Fruit fly (Drosophila melanogaster) whole organism, embryonic: Measurements from ENCODE around the gene CG12016.

Experiments used
- Awh ChIP-seq: fragments of 200-800 bp; sonication (Bioruptor generic); IDR thresholded peaks from 2 replicates; pipeline ENCODE4, ENCODE4 v1.3.6; 2022; ENCODE audit warnings: missing biosample characterization, missing genetic modification characterization
- B-H1 ChIP-seq: fragments of 200-800 bp; sonication (Bioruptor generic); IDR thresholded peaks from 3 replicates; pipeline ENCODE4 v1.3.6; 2022; ENCODE audit warnings: missing biosample characterization, missing genetic modification characterization
- BEAF-32 ChIP-seq: fragments of 200-800 bp; sonication (Bioruptor generic); optimal IDR thresholded peaks from 3 replicates; lab custom pipeline; 2017; ENCODE audit warnings: missing biosample characterization, missing genetic modification characterization, mild to moderate bottlenecking, moderate library complexity, missing genetic modification reagents
- Bdp1 ChIP-seq: fragments of 200-800 bp; sonication (Bioruptor generic); optimal IDR thresholded peaks from 3 replicates; lab custom pipeline; 2016; ENCODE audit warnings: missing biosample characterization, missing genetic modification characterization
- Bteb2 ChIP-seq: fragments of 200-800 bp; sonication (Bioruptor generic); optimal IDR thresholded peaks from 2 replicates; lab custom pipeline; 2016; ENCODE audit warnings: missing biosample characterization, missing genetic modification characterization
- CG1024 ChIP-seq: fragments of 200-800 bp; sonication (Bioruptor generic); IDR thresholded peaks from 2 replicates; pipeline ENCODE4 v1.3.6; 2022; ENCODE audit warnings: missing biosample characterization, missing genetic modification characterization
- CG10274 ChIP-seq: fragments of 200-800 bp; sonication (Bioruptor generic); optimal IDR thresholded peaks from 3 replicates; lab custom pipeline; 2017; ENCODE audit warnings: missing biosample characterization, mild to moderate bottlenecking, missing genetic modification characterization
- CG10321 ChIP-seq: fragments of 200-800 bp; sonication (Bioruptor generic); IDR thresholded peaks from 2 replicates; pipeline ENCODE4 v1.3.6; 2022; ENCODE audit warnings: missing biosample characterization, missing genetic modification characterization
- CG10462 ChIP-seq: fragments of 200-800 bp; sonication (Bioruptor generic); optimal IDR thresholded peaks from 2 replicates; lab custom pipeline; 2016; ENCODE audit warnings: missing biosample characterization, missing genetic modification characterization
- CG11398 ChIP-seq: fragments of 200-800 bp; sonication (Bioruptor generic); optimal IDR thresholded peaks from 2 replicates; lab custom pipeline; 2016; ENCODE audit warnings: missing biosample characterization, missing genetic modification characterization
- CG12071 ChIP-seq: fragments of 200-800 bp; sonication (Bioruptor generic); optimal IDR thresholded peaks from 3 replicates; lab custom pipeline; 2018; ENCODE audit warnings: missing biosample characterization, mild to moderate bottlenecking, missing genetic modification characterization
- CG12155 ChIP-seq: fragments of 200-800 bp; sonication (Bioruptor generic); optimal IDR thresholded peaks from 3 replicates; lab custom pipeline; 2016; ENCODE audit warnings: missing biosample characterization, missing genetic modification characterization
- CG14860 ChIP-seq: fragments of 200-800 bp; sonication (Bioruptor generic); IDR thresholded peaks from 3 replicates; pipeline ENCODE4 v1.3.6; 2022; ENCODE audit warnings: missing biosample characterization, missing genetic modification characterization; ENCODE audit not compliant: partially characterized antibody
- CG16863 ChIP-seq: fragments of 200-800 bp; sonication (Bioruptor generic); optimal IDR thresholded peaks from 3 replicates; lab custom pipeline; 2016; ENCODE audit warnings: missing biosample characterization, missing genetic modification characterization
- CG17612 ChIP-seq: fragments of 200-800 bp; sonication (Bioruptor generic); IDR thresholded peaks from 2 replicates; pipeline ENCODE4 v1.3.6; 2022; ENCODE audit warnings: missing biosample characterization, missing genetic modification characterization
- CG18476 ChIP-seq: fragments of 200-800 bp; sonication (Bioruptor generic); optimal IDR thresholded peaks from 2 replicates; lab custom pipeline; 2016; ENCODE audit warnings: missing biosample characterization, mild to moderate bottlenecking, missing genetic modification characterization
- CG18599 ChIP-seq: fragments of 200-800 bp; sonication (Bioruptor generic); optimal IDR thresholded peaks from 3 replicates; lab custom pipeline; 2017; ENCODE audit warnings: missing biosample characterization, missing genetic modification characterization, mild to moderate bottlenecking, moderate library complexity, missing genetic modification reagents
- CG2129 ChIP-seq: fragments of 200-800 bp; sonication (Bioruptor generic); IDR thresholded peaks from 2 replicates; pipeline ENCODE4 v1.3.6; 2022; ENCODE audit warnings: missing biosample characterization, missing genetic modification characterization; ENCODE audit not compliant: partially characterized antibody
- CG30403 ChIP-seq: fragments of 200-800 bp; sonication (Bioruptor generic); optimal IDR thresholded peaks from 3 replicates; lab custom pipeline; 2016; ENCODE audit warnings: missing biosample characterization, missing genetic modification characterization
- CG30431 ChIP-seq: fragments of 200-800 bp; sonication (Bioruptor generic); optimal IDR thresholded peaks from 2 replicates; lab custom pipeline; 2017; ENCODE audit warnings: missing biosample characterization, missing genetic modification characterization
- CG33557 ChIP-seq: fragments of 200-800 bp; sonication (Bioruptor generic); optimal IDR thresholded peaks from 2 replicates; lab custom pipeline; 2019; ENCODE audit warnings: missing biosample characterization, mild to moderate bottlenecking, missing genetic modification characterization, moderate library complexity
- CG3726 ChIP-seq: fragments of 200-800 bp; sonication (Bioruptor generic); IDR thresholded peaks from 3 replicates; pipeline ENCODE4, ENCODE4 v1.3.6; 2022; ENCODE audit warnings: missing biosample characterization, missing genetic modification characterization
- CG43689 ChIP-seq: fragments of 200-800 bp; sonication (Bioruptor generic); IDR thresholded peaks from 2 replicates; pipeline ENCODE4 v1.3.6; 2022; ENCODE audit warnings: missing biosample characterization, missing genetic modification characterization
- CG4617 ChIP-seq: fragments of 200-800 bp; sonication (Bioruptor generic); optimal IDR thresholded peaks from 3 replicates; lab custom pipeline; 2016; ENCODE audit warnings: missing biosample characterization, missing genetic modification characterization, borderline replicate concordance
- CG6254 ChIP-seq: fragments of 200-800 bp; sonication (Bioruptor generic); optimal IDR thresholded peaks from 3 replicates; lab custom pipeline; 2017; ENCODE audit warnings: mild to moderate bottlenecking, missing biosample characterization, missing genetic modification reagents, missing genetic modification characterization
- CG6854 ChIP-seq: fragments of 200-800 bp; sonication (Bioruptor generic); optimal IDR thresholded peaks from 3 replicates; lab custom pipeline; 2017; ENCODE audit warnings: missing biosample characterization, mild to moderate bottlenecking, missing genetic modification characterization
- CG7786 ChIP-seq: fragments of 200-800 bp; sonication (Bioruptor generic); optimal IDR thresholded peaks from 2 replicates; lab custom pipeline; 2016; ENCODE audit warnings: missing biosample characterization, missing genetic modification characterization
- CG8944 ChIP-seq: fragments of 200-800 bp; sonication (Bioruptor generic); optimal IDR thresholded peaks from 3 replicates; lab custom pipeline; 2016; ENCODE audit warnings: missing biosample characterization, missing genetic modification characterization
- Camta ChIP-seq: fragments of 200-800 bp; sonication (Bioruptor generic); optimal IDR thresholded peaks from 2 replicates; lab custom pipeline; 2016; ENCODE audit warnings: missing biosample characterization, missing genetic modification characterization
- Hmx ChIP-seq: fragments of 200-800 bp; sonication (Bioruptor generic); optimal IDR thresholded peaks from 2 replicates; lab custom pipeline; 2016; ENCODE audit warnings: missing biosample characterization, missing genetic modification characterization
- Hsf ChIP-seq: fragments of 200-800 bp; sonication (Bioruptor generic); optimal IDR thresholded peaks from 3 replicates; lab custom pipeline; 2016; ENCODE audit warnings: missing biosample characterization, missing genetic modification characterization
- Mad ChIP-seq: fragments of 200-800 bp; sonication (Bioruptor generic); optimal IDR thresholded peaks from 2 replicates; lab custom pipeline; 2016; ENCODE audit warnings: missing biosample characterization, missing genetic modification characterization
- Med ChIP-seq: fragments of 200-800 bp; sonication (Bioruptor generic); peaks from one replicate; lab custom pipeline; 2016; ENCODE audit warnings: missing biosample characterization, missing genetic modification characterization, mild to moderate bottlenecking, inconsistent platforms, moderate library complexity
- NC2α ChIP-seq: fragments of 200-800 bp; sonication (Bioruptor generic); optimal IDR thresholded peaks from 2 replicates; lab custom pipeline; 2016; ENCODE audit warnings: missing biosample characterization, missing genetic modification characterization
- Neu2 ChIP-seq: fragments of 200-800 bp; sonication (Bioruptor generic); optimal IDR thresholded peaks from 3 replicates; lab custom pipeline; 2016; ENCODE audit warnings: missing biosample characterization, missing genetic modification characterization, borderline replicate concordance
- NfI ChIP-seq: fragments of 200-800 bp; sonication (Bioruptor generic); optimal IDR thresholded peaks from 3 replicates; lab custom pipeline; 2018; ENCODE audit warnings: missing biosample characterization, mild to moderate bottlenecking, missing genetic modification characterization, moderate library complexity
- abd-A ChIP-seq: fragments of 200-800 bp; sonication (Bioruptor generic); optimal IDR thresholded peaks from 3 replicates; lab custom pipeline; 2019; ENCODE audit warnings: missing biosample characterization, mild to moderate bottlenecking, missing genetic modification characterization, moderate library complexity
- esg ChIP-seq: fragments of 200-800 bp; sonication (Bioruptor generic); conservative IDR thresholded peaks from 2 replicates; pipeline ENCODE4 v1.3.6; 2022; ENCODE audit warnings: missing biosample characterization, missing genetic modification characterization
- klu ChIP-seq: fragments of 200-800 bp; sonication (Bioruptor generic); IDR thresholded peaks from 2 replicates; pipeline ENCODE4 v1.3.6; 2022; ENCODE audit warnings: missing biosample characterization, missing genetic modification characterization
- lmd ChIP-seq: fragments of 200-800 bp; sonication (Bioruptor generic); IDR thresholded peaks from 2 replicates; pipeline ENCODE4 v1.3.6; 2022; ENCODE audit warnings: missing biosample characterization, missing genetic modification characterization
- nmo ChIP-seq: fragments of 200-800 bp; sonication (Bioruptor generic); optimal IDR thresholded peaks from 2 replicates; lab custom pipeline; 2018; ENCODE audit warnings: missing biosample characterization, mild to moderate bottlenecking, missing genetic modification characterization, moderate library complexity
- pita ChIP-seq: fragments of 200-800 bp; sonication (Bioruptor generic); optimal IDR thresholded peaks from 2 replicates; lab custom pipeline; 2017; ENCODE audit warnings: missing biosample characterization, mild to moderate bottlenecking, missing genetic modification characterization
- rib ChIP-seq: fragments of 200-800 bp; sonication (Bioruptor generic); IDR thresholded peaks from 2 replicates; pipeline ENCODE4 v1.3.6; 2022; ENCODE audit warnings: missing biosample characterization, missing genetic modification characterization
- row ChIP-seq: fragments of 200-800 bp; sonication (Bioruptor generic); IDR thresholded peaks from 3 replicates; pipeline ENCODE4 v1.3.6; 2022; ENCODE audit warnings: missing biosample characterization, missing genetic modification characterization
- so ChIP-seq: fragments of 200-800 bp; sonication (Bioruptor generic); IDR thresholded peaks from 3 replicates; pipeline ENCODE4 v1.3.6; 2022; ENCODE audit warnings: missing biosample characterization, missing genetic modification characterization
- sr ChIP-seq: fragments of 200-800 bp; sonication (Bioruptor generic); IDR thresholded peaks from 3 replicates; pipeline ENCODE4 v1.3.6; 2022; ENCODE audit warnings: missing biosample characterization, missing genetic modification characterization
- ssp ChIP-seq: fragments of 200-800 bp; sonication (Bioruptor generic); IDR thresholded peaks from 2 replicates; pipeline ENCODE4 v1.3.6; 2022; ENCODE audit warnings: missing biosample characterization, missing genetic modification characterization
- tgo ChIP-seq: fragments of 200-800 bp; sonication (Bioruptor generic); IDR thresholded peaks from 3 replicates; pipeline ENCODE4 v1.3.6; 2022; ENCODE audit warnings: missing biosample characterization, missing genetic modification characterization
- tna ChIP-seq: fragments of 200-800 bp; sonication (Bioruptor generic); IDR thresholded peaks from 2 replicates; pipeline ENCODE4 v1.3.6; 2022; ENCODE audit warnings: missing biosample characterization, missing genetic modification characterization; ENCODE audit not compliant: partially characterized antibody
- tup ChIP-seq: fragments of 200-800 bp; sonication (Bioruptor generic); optimal IDR thresholded peaks from 2 replicates; lab custom pipeline; 2016; ENCODE audit warnings: missing biosample characterization, mild to moderate bottlenecking, missing genetic modification characterization, moderate library complexity
- wor ChIP-seq: fragments of 200-800 bp; sonication (Bioruptor generic); IDR thresholded peaks from 2 replicates; pipeline ENCODE4 v1.3.6; 2022; ENCODE audit warnings: missing biosample characterization, missing genetic modification characterization
- yki ChIP-seq: fragments of >200 bp; optimal IDR thresholded peaks from 3 replicates; lab custom pipeline; 2018

The CG12016 gene

dm6 chr3L:3288414-3288813, 30.9 kb upstream of the CG12016 start (continued):
- TF ChIP-seq yki (lab: Kevin White, UChicago) (no peak), Med (GFP tag; lab: Kevin White, UChicago) (peak; percentile 16), Bteb2 (GFP tag; lab: Kevin White, UChicago) (no peak), Mad (GFP tag; lab: Kevin White, UChicago) (no peak), CG11398 (GFP tag; lab: Kevin White, UChicago) (no peak), tgo (GFP tag; lab: Robert Waterston, UW) (peak; percentile 36; the same call in 1 of the 3 replicates), so (GFP tag; lab: Robert Waterston, UW) (no peak), CG12155 (GFP tag; lab: Kevin White, UChicago) (no peak), NC2α (GFP tag; lab: Kevin White, UChicago) (no peak), CG4617 (no peak), Neu2 (GFP tag; lab: Kevin White, UChicago) (no peak), CG30403 (GFP tag; lab: Kevin White, UChicago) (no peak), rib (GFP tag; lab: Robert Waterston, UW) (no peak), Hmx (GFP tag; lab: Kevin White, UChicago) (no peak), tup (GFP tag; lab: Kevin White, UChicago) (no peak), ssp (GFP tag; lab: Robert Waterston, UW) (no peak), wor (GFP tag; lab: Robert Waterston, UW) (no peak), Awh (GFP tag; lab: Robert Waterston, UW) (no peak), row (GFP tag; lab: Robert Waterston, UW) (no peak), abd-A (tag; lab: Kevin White, UChicago) (no peak), CG8944 (no peak), CG2129 (no peak), CG12071 (no peak), esg (GFP tag; lab: Robert Waterston, UW) (no peak), sr (GFP tag; lab: Robert Waterston, UW) (0 out of 3 replicates have a peak, but pooled peaks have one; percentile 21), CG6254 (GFP tag; lab: Kevin White, UChicago) (no peak), CG17612 (GFP tag; lab: Robert Waterston, UW) (no peak), CG7786 (no peak), CG10274 (no peak), Bdp1 (GFP tag; lab: Kevin White, UChicago) (no peak), CG43689 (GFP tag; lab: Robert Waterston, UW) (no peak), tna (no peak), B-H1 (GFP tag; lab: Robert Waterston, UW) (no peak; the same call in 2 of the 3 replicates), Hsf (GFP tag; lab: Kevin White, UChicago) (no peak), CG1024 (GFP tag; lab: Robert Waterston, UW) (peak; percentile 67), Camta (GFP tag; lab: Kevin White, UChicago) (no peak), CG33557 (GFP tag; lab: Kevin White, UChicago) (no peak), klu (GFP tag; lab: Robert Waterston, UW) (no peak), lmd (GFP tag; lab: Robert Waterston, UW) (peak; percentile 58; the same call in 1 of the 2 replicates), CG3726 (GFP tag; lab: Robert Waterston, UW) (0 out of 3 replicates have a peak, but pooled peaks have one; percentile 43), CG18599 (GFP tag; lab: Kevin White, UChicago) (no peak), CG30431 (GFP tag; lab: Kevin White, UChicago) (no peak), CG18476 (GFP tag; lab: Kevin White, UChicago) (no peak), CG10321 (GFP tag; lab: Robert Waterston, UW) (no peak), BEAF-32 (GFP tag; lab: Kevin White, UChicago) (no peak), NfI (GFP tag; lab: Kevin White, UChicago) (no peak), CG16863 (GFP tag; lab: Kevin White, UChicago) (no peak), CG14860 (GFP tag; lab: Robert Waterston, UW) (no peak), CG6854 (no peak), nmo (GFP tag; lab: Kevin White, UChicago) (no peak), CG10462 (GFP tag; lab: Kevin White, UChicago) (no peak), pita (GFP tag; lab: Kevin White, UChicago) (no peak)
